Fruit fly (Drosophila melanogaster): Measurements from ENCODE around the gene Ogg1.

The Ogg1 gene

dm6 chrX:8731464-8731863 is 41.3 kb downstream of the Ogg1 start (continued):
- no peak for TF ChIP-seq slp2 (GFP tag; optimal IDR thresholded peaks at IDR 0.05)
- TF ChIP-seq tio (GFP tag; optimal IDR thresholded peaks at IDR 0.05), result no peak
- no peak for TF ChIP-seq Hsf (GFP tag; optimal IDR thresholded peaks at IDR 0.05)
- peak; percentile 9 for TF ChIP-seq nmo (GFP tag; optimal IDR thresholded peaks at IDR 0.05)
- no peak for TF ChIP-seq Mad (GFP tag; optimal IDR thresholded peaks at IDR 0.05)
- 0 out of 3 replicates have a peak, but pooled peaks have one; percentile 26 for TF ChIP-seq so (GFP tag; IDR thresholded peaks at IDR 0.05)
- peak; percentile 30 for TF ChIP-seq CG7839 (tag; optimal IDR thresholded peaks at IDR 0.05)
- TF ChIP-seq bsh (GFP tag; optimal IDR thresholded peaks at IDR 0.05), result peak in 1 of 2 experiments; percentile 40
- TF ChIP-seq CG1647 (GFP tag; optimal IDR thresholded peaks at IDR 0.05), result no peak
- peak; percentile 37 for TF ChIP-seq CG2678 (tag; optimal IDR thresholded peaks at IDR 0.05)
- TF ChIP-seq sob (GFP tag; IDR thresholded peaks at IDR 0.05), result no peak
- peak; percentile 23 for TF ChIP-seq Xbp1 (GFP tag; optimal IDR thresholded peaks at IDR 0.05)
- no peak for TF ChIP-seq trem (tag; optimal IDR thresholded peaks at IDR 0.05)
- TF ChIP-seq CG16779 (GFP tag; IDR thresholded peaks at IDR 0.05), result no peak
- TF ChIP-seq CG8388 (GFP tag; optimal IDR thresholded peaks at IDR 0.05), result peak; percentile 4
- no peak for TF ChIP-seq tap (tag; optimal IDR thresholded peaks at IDR 0.05)
- peak; percentile 30 for TF ChIP-seq CG10979 (tag; optimal IDR thresholded peaks at IDR 0.05)
- TF ChIP-seq Oli (tag; optimal IDR thresholded peaks at IDR 0.05), result peak; percentile 17
- TF ChIP-seq luna (GFP tag; optimal IDR thresholded peaks at IDR 0.05), result no peak
- TF ChIP-seq CG15601 (tag; optimal IDR thresholded peaks at IDR 0.05), result no peak
- peak; percentile 20 for TF ChIP-seq dmrt11E (tag; optimal IDR thresholded peaks at IDR 0.05)
- peak; percentile 14 for TF ChIP-seq CG30403 (GFP tag; optimal IDR thresholded peaks at IDR 0.05)
- peak; percentile 0 for TF ChIP-seq Sox102F (GFP tag; optimal IDR thresholded peaks at IDR 0.05)
- TF ChIP-seq Hand (GFP tag; optimal IDR thresholded peaks at IDR 0.05), result no peak
- peak; percentile 40 for TF ChIP-seq dmrt99B (tag; optimal IDR thresholded peaks at IDR 0.05)
- no peak for TF ChIP-seq Deaf1 (tag; optimal IDR thresholded peaks at IDR 0.05)
- TF ChIP-seq prd (optimal IDR thresholded peaks at IDR 0.05), result no peak
- TF ChIP-seq prd (GFP tag; IDR thresholded peaks at IDR 0.05), result peak; percentile 38; the same call in 1 of the 3 replicates
- TF ChIP-seq CG18262 (tag; optimal IDR thresholded peaks at IDR 0.05), result peak; percentile 8
- no peak for TF ChIP-seq Stat92E (GFP tag; optimal IDR thresholded peaks at IDR 0.05)
- peak; percentile 1 for TF ChIP-seq CG1602 (GFP tag; optimal IDR thresholded peaks at IDR 0.05)
- TF ChIP-seq Gsc (GFP tag; IDR thresholded peaks at IDR 0.05), result no peak
- TF ChIP-seq CG4617 (GFP tag; optimal IDR thresholded peaks at IDR 0.05; ENCODE audit: borderline replicate concordance), result no peak
- TF ChIP-seq eve (GFP tag; optimal IDR thresholded peaks at IDR 0.05), result peak in 1 of 2 experiments; percentile 17
- TF ChIP-seq CoRest (tag; optimal IDR thresholded peaks at IDR 0.05), result peak; percentile 6
- no peak for TF ChIP-seq CG4730 (GFP tag; IDR thresholded peaks at IDR 0.05)
- TF ChIP-seq MTF-1 (GFP tag; optimal IDR thresholded peaks at IDR 0.05; ENCODE audit: borderline replicate concordance), result no peak
- TF ChIP-seq dimm (GFP tag; IDR thresholded peaks at IDR 0.05), result no peak
- no peak for TF ChIP-seq CG12104 (GFP tag; optimal IDR thresholded peaks at IDR 0.05)
- no peak for TF ChIP-seq HHEX (GFP tag; optimal IDR thresholded peaks at IDR 0.05)
- no peak for TF ChIP-seq CG17829 (tag; optimal IDR thresholded peaks at IDR 0.05)
- no peak for TF ChIP-seq nom (GFP tag; optimal IDR thresholded peaks at IDR 0.05)
- 0 out of 2 replicates have a peak, but pooled peaks have one; percentile 25 for TF ChIP-seq CG31441 (GFP tag; IDR thresholded peaks at IDR 0.05)
- TF ChIP-seq sens (GFP tag), result peak; percentile 72
